Worm (Caenorhabditis elegans) whole organism, L4/young adult: ENCODE measurements around the gene H39E20.1.

Source experiments
- dao-5 ChIP-seq: sonication (generic microtip); optimal IDR thresholded peaks from 2 replicates; lab custom pipeline; 2016; ENCODE audit warnings: missing genotype, missing genetic modification characterization, moderate library complexity, missing compliant biosample characterization
- him-1 ChIP-seq: sonication (generic microtip); optimal IDR thresholded peaks from 2 replicates; lab custom pipeline; 2016; ENCODE audit warnings: missing genotype, missing genetic modification reagents, missing genetic modification characterization, missing compliant biosample characterization

DNA sequence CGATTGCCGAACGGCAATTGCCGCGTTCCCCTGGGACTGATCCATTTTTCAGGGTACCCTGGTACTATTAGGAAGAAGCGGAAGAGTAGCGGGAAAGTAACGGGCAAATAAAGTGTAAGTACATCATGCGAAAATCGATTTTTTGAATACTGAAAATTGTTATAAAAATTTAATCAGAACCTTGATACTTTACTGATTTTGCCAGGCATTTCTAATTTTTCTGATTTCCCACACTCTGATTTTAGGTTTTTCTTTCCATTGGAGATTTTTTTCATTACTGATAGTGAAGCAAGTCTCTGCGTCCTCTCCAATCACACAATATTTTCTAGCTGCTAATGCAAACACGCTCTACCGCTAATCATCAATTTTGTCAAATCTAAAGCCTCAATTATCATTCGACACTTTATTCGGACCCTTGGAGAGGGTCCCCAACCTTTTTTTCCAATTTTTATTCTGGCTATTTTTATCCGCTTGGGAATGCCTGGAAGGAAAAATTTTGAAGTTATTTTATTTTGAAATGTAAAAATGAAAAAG lies 21.8 kb upstream of the H39E20.1 start, which contains the start of gene F19G12.9:
- TF ChIP-seq dao-5 (tag; lab: Kevin White, UChicago) (no peak), him-1 (tag; lab: Kevin White, UChicago) (no peak)
